Worm (Caenorhabditis elegans) whole organism, midembryonic: Measurements from ENCODE around the gene clc-19.

Source experiments
- T22C8.4 ChIP-seq: fragments of 200-800 bp; sonication (Bioruptor generic); IDR thresholded peaks from 2 replicates; pipeline ENCODE4 v1.3.6; 2022; ENCODE audit warnings: missing genetic modification characterization, missing compliant biosample characterization
- cog-1 ChIP-seq: sonication (generic microtip); optimal IDR thresholded peaks from 2 replicates; lab custom pipeline; 2016; ENCODE audit warnings: missing genetic modification characterization, missing compliant biosample characterization
- flt-1 ChIP-seq: fragments of 200-800 bp; sonication (Bioruptor generic); IDR thresholded peaks from 2 replicates; pipeline ENCODE4 v1.3.6; 2022; ENCODE audit warnings: missing genetic modification characterization, missing compliant biosample characterization
- klf-2 ChIP-seq: fragments of 200-800 bp; sonication (Bioruptor generic); conservative IDR thresholded peaks from 2 replicates; pipeline ENCODE4 v1.3.6; 2022; ENCODE audit warnings: missing genetic modification reagents, missing genetic modification characterization, missing compliant biosample characterization
- ref-1 ChIP-seq: fragments of 200-800 bp; sonication (Bioruptor generic); conservative IDR thresholded peaks from 2 replicates; pipeline ENCODE4 v1.3.6; 2022; ENCODE audit warnings: missing genetic modification reagents, missing genetic modification characterization, missing compliant biosample characterization
- tab-1 ChIP-seq: fragments of 200-800 bp; sonication (Bioruptor generic); IDR thresholded peaks from 2 replicates; pipeline ENCODE4 v1.3.6; 2022; ENCODE audit warnings: missing genetic modification characterization, missing compliant biosample characterization

DNA sequence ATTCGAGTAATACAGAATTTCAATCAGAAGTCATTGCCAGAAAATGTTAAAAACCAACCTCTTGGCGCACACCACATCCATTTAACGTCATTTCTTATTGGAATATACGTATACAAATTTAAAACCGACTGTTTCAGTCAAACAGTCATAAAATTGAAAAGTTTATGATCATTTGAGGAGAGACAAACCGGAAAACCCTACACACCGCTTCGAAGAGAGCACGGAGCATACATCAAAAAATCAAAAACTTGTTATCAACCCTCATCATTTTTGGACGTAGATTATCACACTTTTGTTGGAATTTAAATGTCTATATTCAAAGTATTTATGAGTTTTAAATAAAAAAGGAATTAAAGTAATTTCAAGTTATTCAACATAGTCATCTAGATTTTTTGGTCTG is 17.6 kb upstream of the clc-19 start, which contains the start of gene T24C4.10:
- TF ChIP-seq klf-2 (GFP tag; lab: Robert Waterston, UW), result no peak
- no peak for TF ChIP-seq T22C8.4 (GFP tag; lab: Robert Waterston, UW)
- no peak for TF ChIP-seq tab-1 (GFP tag; lab: Robert Waterston, UW)
- no peak for TF ChIP-seq cog-1
- no peak for TF ChIP-seq ref-1 (GFP tag; lab: Robert Waterston, UW)
- TF ChIP-seq flt-1 (GFP tag; lab: Robert Waterston, UW), result no peak
